Worm (Caenorhabditis elegans) whole organism, L2 larva: ENCODE results near the gene ufbp-1.
A peak's percentile ranks its signal among the peaks of the same experiment; 100 is the strongest.

Experiments used
- F13H6.1 ChIP-seq: sonication (generic microtip); optimal IDR thresholded peaks from 2 replicates; lab custom pipeline; 2016; ENCODE audit warnings: missing genetic modification characterization, missing compliant biosample characterization
- R02D3.7 ChIP-seq: fragments of 150-350 bp; optimal IDR thresholded peaks from 2 replicates; lab custom pipeline; 2014; ENCODE audit warnings: missing biosample characterization, missing genetic modification characterization
- Y55F3AM.14 ChIP-seq: fragments of 200-800 bp; sonication (Bioruptor generic); optimal IDR thresholded peaks from 2 replicates; lab custom pipeline; 2018; ENCODE audit warnings: mild to moderate bottlenecking, missing genetic modification characterization, missing compliant biosample characterization
- ZK546.5 ChIP-seq: sonication (generic microtip); optimal IDR thresholded peaks from 2 replicates; lab custom pipeline; 2017; ENCODE audit warnings: missing biosample characterization, missing genetic modification characterization
- alr-1 ChIP-seq: fragments of 150-350 bp; optimal IDR thresholded peaks from 2 replicates; lab custom pipeline; 2014; ENCODE audit warnings: missing biosample characterization, missing genetic modification characterization
- aly-2 ChIP-seq: fragments of 150-350 bp; optimal IDR thresholded peaks from 2 replicates; lab custom pipeline; 2014; ENCODE audit warnings: missing biosample characterization, missing genetic modification characterization
- ama-1 ChIP-seq: fragments of 150-350 bp; optimal IDR thresholded peaks from 2 replicates; lab custom pipeline; 2018; ENCODE audit warnings: inconsistent platforms
- blmp-1 ChIP-seq: sonication (generic microtip); optimal IDR thresholded peaks from 2 replicates; lab custom pipeline; 2017; ENCODE audit warnings: missing genetic modification characterization, mild to moderate bottlenecking, missing compliant biosample characterization, antibody characterized with exemption, moderate library complexity; ENCODE audit not compliant: insufficient read depth
- ceh-16 ChIP-seq: fragments of 150-350 bp; optimal IDR thresholded peaks from 2 replicates; lab custom pipeline; 2014; ENCODE audit warnings: missing biosample characterization, missing genetic modification characterization
- ceh-82 ChIP-seq: fragments of 150-350 bp; optimal IDR thresholded peaks from 2 replicates; lab custom pipeline; 2014; ENCODE audit warnings: missing biosample characterization, missing genetic modification characterization
- crh-2 ChIP-seq: sonication (generic microtip); optimal IDR thresholded peaks from 2 replicates; lab custom pipeline; 2017; ENCODE audit warnings: missing biosample characterization, missing genetic modification characterization
- egl-27 ChIP-seq: sonication (generic microtip); optimal IDR thresholded peaks from 3 replicates; lab custom pipeline; 2017; ENCODE audit warnings: missing biosample characterization, missing genetic modification reagents, missing genetic modification characterization
- elt-1 ChIP-seq: fragments of 150-350 bp; optimal IDR thresholded peaks from 2 replicates; lab custom pipeline; 2014; ENCODE audit warnings: missing biosample characterization, missing genetic modification characterization
- elt-3 ChIP-seq: sonication (generic microtip); optimal IDR thresholded peaks from 2 replicates; lab custom pipeline; 2017; ENCODE audit warnings: missing biosample characterization, missing genetic modification characterization
- lin-13 ChIP-seq: fragments of 150-350 bp; optimal IDR thresholded peaks from 2 replicates; lab custom pipeline; 2014; ENCODE audit warnings: missing biosample characterization, missing genetic modification reagents, missing genetic modification characterization
- mab-5 ChIP-seq: fragments of 150-350 bp; optimal IDR thresholded peaks from 2 replicates; lab custom pipeline; 2014; ENCODE audit warnings: missing biosample characterization, missing genetic modification characterization
- mbf-1 ChIP-seq: sonication (generic microtip); optimal IDR thresholded peaks from 2 replicates; lab custom pipeline; 2017; ENCODE audit warnings: missing biosample characterization, missing genetic modification characterization
- mdl-1 ChIP-seq, 2 experiments: fragments of 150-350 bp in 1 of 2; sonication (generic microtip) in 1 of 2; optimal IDR thresholded peaks; 2 replicates each; lab custom pipeline; 2017; ENCODE audit warnings: missing biosample characterization in 2 of 2, missing genetic modification characterization in 2 of 2
- nhr-11 ChIP-seq: fragments of 150-350 bp; optimal IDR thresholded peaks from 2 replicates; lab custom pipeline; 2014; ENCODE audit warnings: missing biosample characterization, missing genetic modification characterization
- nhr-23 ChIP-seq: fragments of 150-350 bp; optimal IDR thresholded peaks from 2 replicates; lab custom pipeline; 2014; ENCODE audit warnings: missing biosample characterization, missing genetic modification reagents, missing genetic modification characterization
- nhr-237 ChIP-seq: fragments of 150-350 bp; optimal IDR thresholded peaks from 2 replicates; lab custom pipeline; 2014; ENCODE audit warnings: missing biosample characterization, missing genetic modification characterization
- nhr-25 ChIP-seq: fragments of 150-350 bp; sonication (generic microtip); optimal IDR thresholded peaks from 3 replicates; lab custom pipeline; 2014; ENCODE audit warnings: missing biosample characterization, missing genetic modification characterization
- nhr-6 ChIP-seq: fragments of 150-350 bp; optimal IDR thresholded peaks from 2 replicates; lab custom pipeline; 2014; ENCODE audit warnings: missing biosample characterization, missing genetic modification characterization
- nhr-77 ChIP-seq: fragments of 150-350 bp; optimal IDR thresholded peaks from 2 replicates; lab custom pipeline; 2014; ENCODE audit warnings: missing biosample characterization, missing genetic modification characterization
- peb-1 ChIP-seq: fragments of 150-350 bp; optimal IDR thresholded peaks from 2 replicates; lab custom pipeline; 2014; ENCODE audit warnings: missing biosample characterization, missing genetic modification characterization
- sem-4 ChIP-seq: fragments of 150-350 bp; optimal IDR thresholded peaks from 2 replicates; lab custom pipeline; 2014; ENCODE audit warnings: missing biosample characterization, missing genetic modification reagents, missing genetic modification characterization
- skn-1 ChIP-seq: sonication (generic microtip); optimal IDR thresholded peaks from 2 replicates; lab custom pipeline; 2017; ENCODE audit warnings: missing biosample characterization, missing genetic modification characterization
- sma-3 ChIP-seq: sonication (generic microtip); optimal IDR thresholded peaks from 2 replicates; lab custom pipeline; 2016; ENCODE audit warnings: missing genetic modification reagents, missing genetic modification characterization, missing compliant biosample characterization
- sma-9 ChIP-seq, 2 experiments: fragments of 150-350 bp in 1 of 2; sonication (generic microtip) in 1 of 2; optimal IDR thresholded peaks; 2 replicates each; lab custom pipeline; 2014 to 2016; ENCODE audit warnings: missing genetic modification characterization in 2 of 2, mild to moderate bottlenecking in 1 of 2, missing biosample characterization in 1 of 2, missing compliant biosample characterization in 1 of 2, missing genetic modification reagents in 1 of 2, moderate library complexity in 1 of 2
- unc-39 ChIP-seq: fragments of 150-350 bp; optimal IDR thresholded peaks from 2 replicates; lab custom pipeline; 2014; ENCODE audit warnings: missing biosample characterization, missing genetic modification characterization
- unc-55 ChIP-seq: fragments of 150-350 bp; sonication (generic microtip); optimal IDR thresholded peaks from 3 replicates; lab custom pipeline; 2014; ENCODE audit warnings: missing biosample characterization, missing genetic modification reagents, missing genetic modification characterization
- unc-62 ChIP-seq: fragments of 150-350 bp; optimal IDR thresholded peaks from 2 replicates; lab custom pipeline; 2014; ENCODE audit warnings: missing biosample characterization, missing genetic modification reagents, missing genetic modification characterization
- zag-1 ChIP-seq: fragments of 150-350 bp; optimal IDR thresholded peaks from 2 replicates; lab custom pipeline; 2014; ENCODE audit warnings: missing biosample characterization, missing genetic modification characterization
- ztf-1 ChIP-seq: fragments of 200-800 bp; sonication (Bioruptor generic); conservative IDR thresholded peaks from 2 replicates; pipeline ENCODE4 v1.3.6; 2022; ENCODE audit warnings: missing genetic modification characterization, missing compliant biosample characterization
- ztf-11 ChIP-seq: sonication (generic microtip); optimal IDR thresholded peaks from 2 replicates; lab custom pipeline; 2017; ENCODE audit warnings: missing biosample characterization, missing genetic modification characterization
- ztf-4 ChIP-seq: fragments of 150-350 bp; optimal IDR thresholded peaks from 2 replicates; lab custom pipeline; 2014; ENCODE audit warnings: missing biosample characterization, missing genetic modification characterization

Gene ufbp-1

DNA sequence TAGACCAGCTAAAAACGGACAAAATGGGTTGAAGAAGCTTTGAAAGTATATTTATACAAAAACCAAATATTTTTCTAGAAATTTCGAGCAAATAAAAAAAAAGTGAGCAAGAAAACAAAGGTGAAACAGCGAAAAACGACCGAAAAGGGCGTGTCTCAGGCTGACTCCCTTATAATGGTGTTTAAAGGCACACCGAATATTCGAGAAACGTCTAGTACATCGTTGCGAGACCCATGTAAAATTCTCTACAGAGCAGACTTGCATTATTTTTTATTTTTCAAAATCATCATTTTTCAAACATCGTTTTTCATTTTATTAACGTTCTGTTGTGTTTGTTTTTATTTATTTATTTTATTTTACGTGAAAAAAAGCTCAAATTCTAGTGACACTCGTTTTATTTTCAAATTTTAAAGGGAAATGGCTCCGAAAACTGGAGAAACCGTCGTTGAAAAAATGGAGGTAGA, 3.6 kb upstream of the ufbp-1 start, which contains the start of gene rpn-3 (continued):
- TF ChIP-seq elt-3 (tag; lab: Kevin White, UChicago) (no peak), ceh-16 (tag; lab: Kevin White, UChicago) (peak; percentile 19), F13H6.1 (tag; lab: Kevin White, UChicago) (peak; percentile 92), R02D3.7 (tag; lab: Kevin White, UChicago) (peak; percentile 64), aly-2 (tag; lab: Kevin White, UChicago) (no peak), nhr-11 (tag; lab: Kevin White, UChicago) (no peak), egl-27 (tag; lab: Kevin White, UChicago) (peak; percentile 90), skn-1 (peak; percentile 99), ztf-11 (tag; lab: Kevin White, UChicago) (no peak), mbf-1 (no peak), mab-5 (peak; percentile 95), sem-4 (peak; percentile 97), unc-39 (tag; lab: Kevin White, UChicago) (no peak), alr-1 (tag; lab: Kevin White, UChicago) (no peak), lin-13 (GFP tag; lab: Kevin White, UChicago) (peak; percentile 97)

DNA sequence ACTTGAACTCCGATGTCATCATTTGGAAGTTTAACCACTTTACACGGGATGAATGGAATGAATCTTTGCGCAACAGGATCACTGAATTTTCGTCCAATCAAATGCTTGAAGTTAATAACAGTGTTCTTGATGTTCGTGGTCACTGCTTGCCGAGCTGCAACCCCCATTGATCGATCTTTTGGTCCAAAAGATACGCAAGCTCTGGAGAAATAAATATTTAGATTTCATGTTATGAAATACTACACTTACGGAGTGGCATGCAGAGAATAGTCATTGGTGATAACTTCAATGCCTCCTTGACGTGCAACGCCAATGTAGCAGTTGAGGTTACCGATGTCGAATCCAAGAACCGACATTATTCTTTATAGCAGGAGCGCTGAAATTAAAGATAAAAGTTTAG, 3.1 kb upstream of the ufbp-1 start, which contains the start of gene hsp-110:
hsp-110 (minus strand) TSS at position 376 of the 400 bp plus-strand sequence.
- no peak for TF ChIP-seq nhr-237
- TF ChIP-seq aly-2 (tag; lab: Kevin White, UChicago): no peak
- TF ChIP-seq ama-1 (lab: Kevin White, UChicago): no peak
- no peak for TF ChIP-seq sma-3 (GFP tag; lab: Kevin White, UChicago)
- no peak for TF ChIP-seq ceh-82 (tag; lab: Kevin White, UChicago)
- TF ChIP-seq nhr-11 (tag; lab: Kevin White, UChicago): no peak
- no peak for TF ChIP-seq elt-1 (tag; lab: Kevin White, UChicago)
- TF ChIP-seq ZK546.5: no peak
- TF ChIP-seq blmp-1 (tag; lab: Kevin White, UChicago): no peak
- no peak for TF ChIP-seq nhr-23
- no peak for TF ChIP-seq crh-2 (tag; lab: Kevin White, UChicago)
- TF ChIP-seq mdl-1 (tag; optimal IDR thresholded peaks at IDR 0.05; lab: Kevin White, UChicago): no peak
- no peak for TF ChIP-seq sma-9 (GFP tag; optimal IDR thresholded peaks at IDR 0.05; lab: Kevin White, UChicago)
- no peak for TF ChIP-seq sma-9 (tag; optimal IDR thresholded peaks at IDR 0.05; lab: Kevin White, UChicago)
- no peak for TF ChIP-seq sem-4
- TF ChIP-seq nhr-6 (tag; lab: Kevin White, UChicago): no peak
- no peak for TF ChIP-seq unc-62 (GFP tag; lab: Kevin White, UChicago)

DNA sequence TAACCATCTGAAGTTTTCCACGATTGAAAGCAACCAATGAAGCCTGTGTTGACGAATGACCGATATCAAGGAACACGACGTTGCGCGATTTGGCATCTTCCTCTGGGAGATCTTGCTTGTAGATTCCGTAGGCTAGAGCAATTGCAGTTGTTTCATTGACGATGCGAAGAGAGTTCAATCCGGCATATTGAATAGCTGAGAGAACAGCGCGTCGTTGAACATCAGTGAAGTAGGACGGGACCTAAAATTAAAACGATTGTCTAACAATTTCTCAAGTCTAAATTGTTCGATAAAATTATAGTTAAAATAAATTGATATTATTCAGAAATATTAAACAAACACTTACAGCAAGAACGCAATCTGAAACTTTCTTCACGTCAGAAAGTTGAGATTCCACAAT, 2.7 kb upstream of the ufbp-1 start:
- TF ChIP-seq peb-1: no peak
- TF ChIP-seq zag-1 (tag; lab: Kevin White, UChicago): no peak
- TF ChIP-seq unc-55: no peak
- no peak for TF ChIP-seq ztf-1 (GFP tag; lab: Robert Waterston, UW)
- TF ChIP-seq nhr-77 (tag; lab: Kevin White, UChicago): no peak
- TF ChIP-seq unc-62 (GFP tag; lab: Kevin White, UChicago): no peak
- no peak for TF ChIP-seq mbf-1
- TF ChIP-seq Y55F3AM.14: no peak
- no peak for TF ChIP-seq alr-1 (tag; lab: Kevin White, UChicago)
- no peak for TF ChIP-seq ama-1 (lab: Kevin White, UChicago)
- no peak for TF ChIP-seq ztf-4 (tag; lab: Kevin White, UChicago)
- TF ChIP-seq lin-13 (GFP tag; lab: Kevin White, UChicago): no peak
- no peak for TF ChIP-seq ceh-82 (tag; lab: Kevin White, UChicago)
- TF ChIP-seq aly-2 (tag; lab: Kevin White, UChicago): no peak
- TF ChIP-seq nhr-25: no peak
- no peak for TF ChIP-seq elt-1 (tag; lab: Kevin White, UChicago)
- no peak for TF ChIP-seq unc-39 (tag; lab: Kevin White, UChicago)
- TF ChIP-seq R02D3.7 (tag; lab: Kevin White, UChicago): no peak
- no peak for TF ChIP-seq mdl-1 (tag; optimal IDR thresholded peaks at IDR 0.05; lab: Kevin White, UChicago)
